Fruit fly (Drosophila melanogaster): ENCODE data around the gene CG14326.

DNA sequence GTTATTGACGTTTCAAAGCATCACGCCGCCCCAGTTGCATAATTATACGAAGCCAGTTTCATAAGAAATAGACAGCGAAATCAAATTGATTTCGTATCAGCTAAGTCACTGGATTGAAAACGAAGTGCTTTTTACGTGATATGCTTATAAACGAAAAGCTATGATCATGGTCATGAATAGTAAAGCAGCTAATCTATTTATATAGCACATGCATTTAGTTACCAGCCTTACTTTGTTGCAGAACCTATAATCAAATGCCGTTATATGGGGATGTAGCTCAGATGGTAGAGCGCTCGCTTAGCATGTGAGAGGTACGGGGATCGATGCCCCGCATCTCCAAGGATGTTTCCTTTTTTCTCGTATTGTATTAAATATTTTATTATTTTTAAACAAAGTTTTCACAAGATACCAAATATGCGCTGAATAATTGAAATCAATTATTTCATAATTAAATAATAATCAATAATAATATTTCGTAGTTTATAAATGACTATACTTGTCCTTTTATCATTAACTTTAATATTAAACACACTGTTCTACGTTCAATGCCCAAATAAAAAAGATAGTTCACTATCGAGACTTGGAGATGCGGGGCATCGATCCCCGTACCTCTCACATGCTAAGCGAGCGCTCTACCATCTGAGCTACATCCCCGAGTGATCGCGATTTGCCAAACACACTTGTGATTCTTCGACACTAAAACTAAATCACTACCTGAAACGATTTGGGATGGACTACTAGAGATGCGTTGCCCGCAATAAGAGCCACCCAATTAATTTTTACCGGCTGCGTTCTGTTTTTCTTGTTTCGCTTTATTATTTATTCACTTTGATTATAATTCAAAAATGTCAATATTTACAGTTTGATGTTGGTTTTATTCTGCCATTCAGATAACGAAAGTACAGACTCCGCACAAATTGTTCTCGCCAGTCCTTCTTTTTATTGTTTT is 27.5 kb downstream of the CG14326 start:
- TF ChIP-seq Sox14 (GFP tag; optimal IDR thresholded peaks at IDR 0.05) (no peak), CG6792 (GFP tag; optimal IDR thresholded peaks at IDR 0.05) (peak; percentile 2), CG8632 (GFP tag; optimal IDR thresholded peaks at IDR 0.05) (no peak), CG10669 (GFP tag; optimal IDR thresholded peaks at IDR 0.05) (no peak), pdm3 (GFP tag; optimal IDR thresholded peaks at IDR 0.05) (no peak), CG3032 (tag; optimal IDR thresholded peaks at IDR 0.05) (no peak), OdsH (GFP tag; optimal IDR thresholded peaks at IDR 0.05) (no peak), CG4318 (GFP tag; optimal IDR thresholded peaks at IDR 0.05) (no peak), Lpt (GFP tag; optimal IDR thresholded peaks at IDR 0.05) (no peak), CG31627 (GFP tag; optimal IDR thresholded peaks at IDR 0.05) (no peak), fd85E (GFP tag; optimal IDR thresholded peaks at IDR 0.05) (no peak)
